Fruit fly (Drosophila melanogaster) whole organism, prepupa: ENCODE measurements around the gene Gr28a.

Source experiments
- Blimp-1 ChIP-seq: fragments of 200-800 bp; sonication (Bioruptor generic); optimal IDR thresholded peaks from 3 replicates; lab custom pipeline; 2017; ENCODE audit warnings: missing biosample characterization, missing genetic modification characterization, mild to moderate bottlenecking, moderate library complexity, missing genetic modification reagents
- CG10631 ChIP-seq: fragments of 200-800 bp; sonication (Bioruptor generic); optimal IDR thresholded peaks from 2 replicates; lab custom pipeline; 2016; ENCODE audit warnings: missing biosample characterization, missing genetic modification characterization
- CG10669 ChIP-seq: fragments of 200-800 bp; sonication (Bioruptor generic); optimal IDR thresholded peaks from 3 replicates; lab custom pipeline; 2018; ENCODE audit warnings: missing biosample characterization, mild to moderate bottlenecking, missing genetic modification characterization, moderate library complexity
- CG11762 ChIP-seq: fragments of 200-800 bp; sonication (Bioruptor generic); optimal IDR thresholded peaks from 3 replicates; lab custom pipeline; 2016; ENCODE audit warnings: missing biosample characterization, missing genetic modification characterization; ENCODE audit not compliant: insufficient read depth
- CG11902 ChIP-seq: fragments of 200-800 bp; sonication (Bioruptor generic); optimal IDR thresholded peaks from 3 replicates; lab custom pipeline; 2016; ENCODE audit warnings: missing biosample characterization, missing genetic modification characterization
- CG15336 ChIP-seq: fragments of 200-800 bp; sonication (Bioruptor generic); IDR thresholded peaks from 2 replicates; pipeline ENCODE4 v1.3.6; 2022; ENCODE audit warnings: missing biosample characterization, missing genetic modification characterization
- CG3032 ChIP-seq: fragments of 200-800 bp; optimal IDR thresholded peaks from 2 replicates; lab custom pipeline; 2019; ENCODE audit warnings: missing biosample characterization, mild to moderate bottlenecking, missing genetic modification characterization, moderate library complexity
- CG31627 ChIP-seq: fragments of 200-800 bp; sonication (Bioruptor generic); optimal IDR thresholded peaks from 3 replicates; lab custom pipeline; 2016; ENCODE audit warnings: missing biosample characterization, missing genetic modification characterization
- CG32006 ChIP-seq: fragments of 200-800 bp; sonication (Bioruptor generic); optimal IDR thresholded peaks from 3 replicates; lab custom pipeline; 2017; ENCODE audit warnings: missing biosample characterization, mild to moderate bottlenecking, missing genetic modification characterization
- CG34406 ChIP-seq: fragments of 200-800 bp; sonication (Bioruptor generic); optimal IDR thresholded peaks from 3 replicates; lab custom pipeline; 2016; ENCODE audit warnings: missing biosample characterization, missing genetic modification characterization
- CG3919 ChIP-seq: fragments of 200-800 bp; sonication (Bioruptor generic); optimal IDR thresholded peaks from 3 replicates; lab custom pipeline; 2016; ENCODE audit warnings: missing biosample characterization, missing genetic modification characterization
- CG6163 ChIP-seq: fragments of 200-800 bp; sonication (Bioruptor generic); IDR thresholded peaks from 3 replicates; pipeline ENCODE4 v1.3.6; 2022; ENCODE audit warnings: missing biosample characterization, missing genetic modification characterization
- CG6792 ChIP-seq: fragments of 200-800 bp; sonication (Bioruptor generic); optimal IDR thresholded peaks from 3 replicates; lab custom pipeline; 2016; ENCODE audit warnings: missing biosample characterization, missing genetic modification characterization
- CG7368 ChIP-seq: fragments of 200-800 bp; sonication (Bioruptor generic); optimal IDR thresholded peaks from 3 replicates; lab custom pipeline; 2016; ENCODE audit warnings: missing biosample characterization, missing genetic modification characterization
- CG8319 ChIP-seq: fragments of 200-800 bp; sonication (Bioruptor generic); optimal IDR thresholded peaks from 3 replicates; lab custom pipeline; 2016; ENCODE audit warnings: missing biosample characterization, missing genetic modification characterization
- CG8632 ChIP-seq: fragments of 200-800 bp; sonication (Bioruptor generic); optimal IDR thresholded peaks from 3 replicates; lab custom pipeline; 2016; ENCODE audit warnings: missing biosample characterization, missing genetic modification characterization
- Eip75B ChIP-seq: fragments of 200-800 bp; sonication (Bioruptor generic); optimal IDR thresholded peaks from 3 replicates; lab custom pipeline; 2016; ENCODE audit warnings: missing biosample characterization, missing genetic modification characterization
- Eip78C ChIP-seq: fragments of 200-800 bp; sonication (Bioruptor generic); peaks from one replicate; lab custom pipeline; 2016; ENCODE audit warnings: missing biosample characterization, missing genetic modification characterization
- Eip93F ChIP-seq: fragments of 200-800 bp; sonication (Bioruptor generic); optimal IDR thresholded peaks from 2 replicates; lab custom pipeline; 2016; ENCODE audit warnings: missing biosample characterization, mild to moderate bottlenecking, missing genetic modification characterization
- Ets21C ChIP-seq: fragments of 200-800 bp; sonication (Bioruptor generic); optimal IDR thresholded peaks from 3 replicates; lab custom pipeline; 2016; ENCODE audit warnings: missing biosample characterization, missing genetic modification characterization
- Ets96B ChIP-seq: fragments of 200-800 bp; optimal IDR thresholded peaks from 2 replicates; lab custom pipeline; 2019; ENCODE audit warnings: missing biosample characterization, mild to moderate bottlenecking, missing genetic modification characterization, moderate library complexity
- Gug ChIP-seq: fragments of 200-800 bp; sonication (Bioruptor generic); IDR thresholded peaks from 2 replicates; pipeline ENCODE4 v1.3.6; 2022; ENCODE audit warnings: missing biosample characterization, missing genetic modification characterization
- Hr39 ChIP-seq: fragments of 200-800 bp; sonication (Bioruptor generic); optimal IDR thresholded peaks from 2 replicates; lab custom pipeline; 2016; ENCODE audit warnings: missing biosample characterization, missing genetic modification characterization
- Lpt ChIP-seq: fragments of 200-800 bp; sonication (Bioruptor generic); optimal IDR thresholded peaks from 3 replicates; lab custom pipeline; 2016; ENCODE audit warnings: missing biosample characterization, missing genetic modification characterization
- Met ChIP-seq: fragments of 200-800 bp; sonication (Bioruptor generic); optimal IDR thresholded peaks from 3 replicates; lab custom pipeline; 2016; ENCODE audit warnings: missing biosample characterization, missing genetic modification characterization
- Smox ChIP-seq: fragments of 200-800 bp; sonication (Bioruptor generic); optimal IDR thresholded peaks from 3 replicates; lab custom pipeline; 2016; ENCODE audit warnings: missing biosample characterization, missing genetic modification characterization
- Sox102F ChIP-seq: fragments of 200-800 bp; sonication (Bioruptor generic); optimal IDR thresholded peaks from 2 replicates; lab custom pipeline; 2016; ENCODE audit warnings: missing biosample characterization, mild to moderate bottlenecking, missing genetic modification characterization
- Sox14 ChIP-seq: fragments of 200-800 bp; sonication (Bioruptor generic); optimal IDR thresholded peaks from 3 replicates; lab custom pipeline; 2016; ENCODE audit warnings: missing biosample characterization, missing genetic modification characterization
- Sox15 ChIP-seq: fragments of 200-800 bp; sonication (Bioruptor generic); optimal IDR thresholded peaks from 3 replicates; lab custom pipeline; 2016; ENCODE audit warnings: missing biosample characterization, missing genetic modification characterization
- achi ChIP-seq: fragments of 200-800 bp; sonication (Bioruptor generic); optimal IDR thresholded peaks from 3 replicates; lab custom pipeline; 2016; ENCODE audit warnings: missing biosample characterization, missing genetic modification characterization
- cyc ChIP-seq: fragments of 200-800 bp; sonication (Bioruptor generic); optimal IDR thresholded peaks from 3 replicates; lab custom pipeline; 2016; ENCODE audit warnings: missing biosample characterization, missing genetic modification characterization
- dac ChIP-seq: fragments of 200-800 bp; sonication (Bioruptor generic); optimal IDR thresholded peaks from 2 replicates; lab custom pipeline; 2017; ENCODE audit warnings: missing biosample characterization, mild to moderate bottlenecking, missing genetic modification characterization
- dsx ChIP-seq: fragments of 200-800 bp; optimal IDR thresholded peaks from 3 replicates; lab custom pipeline; 2019; ENCODE audit warnings: missing biosample characterization, mild to moderate bottlenecking, missing genetic modification characterization, moderate library complexity; ENCODE audit not compliant: poor library complexity, severe bottlenecking
- eg ChIP-seq: fragments of 200-800 bp; sonication (Bioruptor generic); IDR thresholded peaks from 3 replicates; pipeline ENCODE4 v1.3.6; 2022; ENCODE audit warnings: missing biosample characterization, missing genetic modification characterization
- esn ChIP-seq: fragments of 200-800 bp; sonication (Bioruptor generic); optimal IDR thresholded peaks from 2 replicates; lab custom pipeline; 2016; ENCODE audit warnings: missing biosample characterization, mild to moderate bottlenecking, missing genetic modification characterization, moderate library complexity
- fd85E ChIP-seq: fragments of 200-800 bp; sonication (Bioruptor generic); optimal IDR thresholded peaks from 3 replicates; lab custom pipeline; 2016; ENCODE audit warnings: missing biosample characterization, missing genetic modification characterization
- fkh ChIP-seq: fragments of 200-800 bp; sonication (Bioruptor generic); optimal IDR thresholded peaks from 3 replicates; lab custom pipeline; 2017; ENCODE audit warnings: missing biosample characterization, mild to moderate bottlenecking, missing genetic modification characterization, moderate library complexity
- lz ChIP-seq: fragments of 200-800 bp; sonication (Bioruptor generic); optimal IDR thresholded peaks from 3 replicates; lab custom pipeline; 2016; ENCODE audit warnings: missing biosample characterization, missing genetic modification characterization
- net ChIP-seq: fragments of 200-800 bp; sonication (Bioruptor generic); optimal IDR thresholded peaks from 3 replicates; lab custom pipeline; 2016; ENCODE audit warnings: missing biosample characterization, missing genetic modification characterization
- pdm3 ChIP-seq: fragments of 200-800 bp; sonication (Bioruptor generic); optimal IDR thresholded peaks from 3 replicates; lab custom pipeline; 2016; ENCODE audit warnings: missing biosample characterization, missing genetic modification characterization
- salr ChIP-seq, 2 experiments: fragments of 200-800 bp; sonication (Bioruptor generic); optimal IDR thresholded peaks; 3 replicates each; lab custom pipeline; 2016 to 2018; ENCODE audit warnings: missing biosample characterization in 2 of 2, missing genetic modification characterization in 2 of 2, mild to moderate bottlenecking in 1 of 2
- spab ChIP-seq: fragments of 200-800 bp; sonication (Bioruptor generic); optimal IDR thresholded peaks from 2 replicates; lab custom pipeline; 2017; ENCODE audit warnings: missing biosample characterization, mild to moderate bottlenecking, missing genetic modification characterization, missing genetic modification reagents
- svp ChIP-seq: fragments of 200-800 bp; sonication (Bioruptor generic); peaks from one replicate; lab custom pipeline; 2016; ENCODE audit warnings: missing biosample characterization, missing genetic modification characterization
- topi ChIP-seq: fragments of 200-800 bp; sonication (Bioruptor generic); optimal IDR thresholded peaks from 3 replicates; lab custom pipeline; 2016; ENCODE audit warnings: missing biosample characterization, missing genetic modification characterization

Gene Gr28a

dm6 chr2L:7427067-7427785 lies 26.8 kb downstream of the Gr28a start:
- TF ChIP-seq fkh (GFP tag; lab: Kevin White, UChicago): peak; percentile 61
- TF ChIP-seq esn (GFP tag; lab: Kevin White, UChicago): no peak
- no peak for TF ChIP-seq CG31627 (GFP tag; lab: Kevin White, UChicago)
- TF ChIP-seq CG32006 (GFP tag; lab: Kevin White, UChicago): no peak
- no peak for TF ChIP-seq topi (GFP tag; lab: Kevin White, UChicago)

- TF ChIP-seq CG8632: no peak
- TF ChIP-seq Lpt (GFP tag; lab: Kevin White, UChicago): no peak
- TF ChIP-seq Blimp-1 (GFP tag; lab: Kevin White, UChicago): no peak
- no peak for TF ChIP-seq Sox102F (GFP tag; lab: Kevin White, UChicago)
- peak; percentile 13 for TF ChIP-seq dsx (GFP tag; lab: Kevin White, UChicago)
- peak; percentile 42; the same call in 2 of the 3 replicates for TF ChIP-seq eg (GFP tag; lab: Robert Waterston, UW)
- TF ChIP-seq CG3919 (GFP tag; lab: Kevin White, UChicago): peak; percentile 27
- TF ChIP-seq Eip78C: peak; percentile 69
- peak; percentile 34 for TF ChIP-seq Met (GFP tag; lab: Kevin White, UChicago)
- peak; percentile 19 for TF ChIP-seq CG10631 (GFP tag; lab: Kevin White, UChicago)
- peak; percentile 2 for TF ChIP-seq CG10669
- no peak for TF ChIP-seq Gug (GFP tag; lab: Robert Waterston, UW)
- TF ChIP-seq dac (GFP tag; lab: Kevin White, UChicago): no peak
- TF ChIP-seq salr (GFP tag; optimal IDR thresholded peaks at IDR 0.05; lab: Kevin White, UChicago): peak in 1 of 2 experiments; percentile 8
- peak; percentile 39 for TF ChIP-seq CG3032 (tag; lab: Kevin White, UChicago)
- peak; percentile 18 for TF ChIP-seq Hr39 (GFP tag; lab: Kevin White, UChicago)
- peak; percentile 14 for TF ChIP-seq Sox15 (GFP tag; lab: Kevin White, UChicago)
- peak; percentile 27 for TF ChIP-seq CG32006 (GFP tag; lab: Kevin White, UChicago)
- no peak for TF ChIP-seq CG15336 (GFP tag; lab: Robert Waterston, UW)
- TF ChIP-seq svp (GFP tag; lab: Kevin White, UChicago): peak; percentile 96
- TF ChIP-seq achi: no peak
- TF ChIP-seq CG6792 (GFP tag; lab: Kevin White, UChicago): peak; percentile 5
- peak; percentile 38 for TF ChIP-seq Sox14
- TF ChIP-seq CG31627 (GFP tag; lab: Kevin White, UChicago): peak; percentile 60
- no peak for TF ChIP-seq spab (GFP tag; lab: Kevin White, UChicago)
- no peak for TF ChIP-seq CG7368 (GFP tag; lab: Kevin White, UChicago)
- peak; percentile 23 for TF ChIP-seq Eip75B (GFP tag; lab: Kevin White, UChicago)
- TF ChIP-seq CG8319: no peak
- TF ChIP-seq CG34406: peak; percentile 18
- TF ChIP-seq fkh (GFP tag; lab: Kevin White, UChicago): no peak
- no peak for TF ChIP-seq CG11762
- TF ChIP-seq topi (GFP tag; lab: Kevin White, UChicago): peak; percentile 3
- peak; percentile 9 for TF ChIP-seq pdm3 (GFP tag; lab: Kevin White, UChicago)
- no peak for TF ChIP-seq fd85E (GFP tag; lab: Kevin White, UChicago)
- TF ChIP-seq Smox (GFP tag; lab: Kevin White, UChicago): peak; percentile 59
- peak; percentile 31 for TF ChIP-seq esn (GFP tag; lab: Kevin White, UChicago)
- TF ChIP-seq net (GFP tag; lab: Kevin White, UChicago): no peak
- no peak for TF ChIP-seq CG11902 (GFP tag; lab: Kevin White, UChicago)
- peak; percentile 38 for TF ChIP-seq Ets21C
- TF ChIP-seq lz (GFP tag; lab: Kevin White, UChicago): peak; percentile 51
- peak; percentile 1 for TF ChIP-seq Eip93F
- TF ChIP-seq CG6163 (GFP tag; lab: Robert Waterston, UW): no peak
- TF ChIP-seq cyc (GFP tag; lab: Kevin White, UChicago): peak; percentile 0
- TF ChIP-seq Ets96B (tag; lab: Kevin White, UChicago): no peak
Observed at dm6 chr2L:7426326-7427066, 27.5 kb downstream of the Gr28a start, which contains the start of gene muc. Gene muc (plus strand): TSS chr2L:7426866.
